Worm (Caenorhabditis elegans) whole organism, L1 larva: ENCODE results near the gene fbxc-25.

Experiments used
- C04F5.9 ChIP-seq: sonication (generic microtip); optimal IDR thresholded peaks from 2 replicates; lab custom pipeline; 2016; ENCODE audit warnings: missing genetic modification characterization, missing compliant biosample characterization
- C16A3.4 ChIP-seq: fragments of 150-350 bp; optimal IDR thresholded peaks from 2 replicates; lab custom pipeline; 2014; ENCODE audit warnings: missing biosample characterization, missing genetic modification characterization
- C34B4.2 ChIP-seq: sonication (generic microtip); optimal IDR thresholded peaks from 2 replicates; lab custom pipeline; 2017; ENCODE audit warnings: mild to moderate bottlenecking, missing genetic modification characterization, missing compliant biosample characterization
- Y116A8C.19 ChIP-seq: sonication (generic microtip); optimal IDR thresholded peaks from 2 replicates; lab custom pipeline; 2016; ENCODE audit warnings: missing compliant biosample characterization, missing genetic modification characterization, borderline replicate concordance
- ceh-63 ChIP-seq: fragments of 200-800 bp; sonication (Bioruptor generic); optimal IDR thresholded peaks from 2 replicates; lab custom pipeline; 2018; ENCODE audit warnings: mild to moderate bottlenecking, missing genetic modification characterization, missing compliant biosample characterization
- ceh-82 ChIP-seq, 3 experiments: fragments of 150-350 bp in 1 of 3; sonication (generic microtip) in 2 of 3; optimal IDR thresholded peaks; 2 replicates each; lab custom pipeline; 2014 to 2017; ENCODE audit warnings: missing biosample characterization in 3 of 3, missing genetic modification characterization in 3 of 3
- ceh-88 ChIP-seq: fragments of 200-800 bp; sonication (Bioruptor generic); IDR thresholded peaks from 2 replicates; pipeline ENCODE4 v1.3.6; 2022; ENCODE audit warnings: missing genetic modification characterization, missing compliant biosample characterization
- efl-1 ChIP-seq, 4 experiments: fragments of 150-350 bp; optimal IDR thresholded peaks in 3 of 4; peaks in 1 of 4; 1 replicate in 1 of 4; 2 replicates in 3 of 4; lab custom pipeline; 2014; ENCODE audit warnings: missing biosample characterization in 2 of 4, missing genetic modification characterization in 2 of 4, missing genetic modification reagents in 2 of 4
- egl-13 ChIP-seq: sonication (generic microtip); optimal IDR thresholded peaks from 2 replicates; lab custom pipeline; 2016; ENCODE audit warnings: missing genotype, missing genetic modification reagents, missing genetic modification characterization, missing compliant biosample characterization
- elt-2 ChIP-seq: sonication (generic microtip); optimal IDR thresholded peaks from 2 replicates; lab custom pipeline; 2016; ENCODE audit warnings: missing genetic modification characterization, mild to moderate bottlenecking, inconsistent platforms, missing compliant biosample characterization, missing genetic modification reagents
- fkh-8 ChIP-seq: sonication (generic microtip); optimal IDR thresholded peaks from 2 replicates; lab custom pipeline; 2016; ENCODE audit warnings: mild to moderate bottlenecking, missing genetic modification characterization, missing compliant biosample characterization
- lin-13 ChIP-seq: fragments of 150-350 bp; optimal IDR thresholded peaks from 2 replicates; lab custom pipeline; 2014; ENCODE audit warnings: missing biosample characterization, missing genetic modification reagents, missing genetic modification characterization
- lin-14 ChIP-seq: fragments of 200-800 bp; sonication (Bioruptor generic); optimal IDR thresholded peaks from 2 replicates; lab custom pipeline; 2018; ENCODE audit warnings: mild to moderate bottlenecking, missing genetic modification characterization, moderate library complexity, missing compliant biosample characterization
- lin-35 ChIP-seq, 2 experiments: fragments of 150-350 bp; optimal IDR thresholded peaks; 2 replicates each; lab custom pipeline; 2014; ENCODE audit warnings: missing biosample characterization in 2 of 2, missing genetic modification characterization in 2 of 2, missing genetic modification reagents in 2 of 2
- mef-2 ChIP-seq: fragments of 150-350 bp; optimal IDR thresholded peaks from 2 replicates; lab custom pipeline; 2014; ENCODE audit warnings: missing biosample characterization, missing genetic modification characterization
- mep-1 ChIP-seq: fragments of 150-350 bp; optimal IDR thresholded peaks from 2 replicates; lab custom pipeline; 2014; ENCODE audit warnings: missing biosample characterization, missing genetic modification characterization
- nhr-19 ChIP-seq: fragments of 200-800 bp; sonication (Bioruptor generic); conservative IDR thresholded peaks from 2 replicates; pipeline ENCODE4 v1.3.6; 2022; ENCODE audit warnings: missing genetic modification characterization, missing compliant biosample characterization
- nhr-71 ChIP-seq: sonication (generic microtip); optimal IDR thresholded peaks from 2 replicates; lab custom pipeline; 2016; ENCODE audit warnings: mild to moderate bottlenecking, missing genetic modification characterization, moderate library complexity, missing compliant biosample characterization
- nhr-77 ChIP-seq: fragments of 150-350 bp; optimal IDR thresholded peaks from 2 replicates; lab custom pipeline; 2014; ENCODE audit warnings: missing biosample characterization, missing genetic modification characterization
- nhr-85 ChIP-seq: sonication (generic microtip); peaks from one replicate; lab custom pipeline; 2016; ENCODE audit warnings: missing genetic modification characterization, inconsistent platforms, missing compliant biosample characterization
- pqm-1 ChIP-seq: sonication (generic microtip); optimal IDR thresholded peaks from 3 replicates; lab custom pipeline; 2017; ENCODE audit warnings: missing biosample characterization, missing genetic modification characterization
- snu-23 ChIP-seq: sonication (generic microtip); optimal IDR thresholded peaks from 2 replicates; lab custom pipeline; 2016; ENCODE audit warnings: missing genetic modification characterization, missing compliant biosample characterization
- sptf-1 ChIP-seq: fragments of 150-350 bp; optimal IDR thresholded peaks from 2 replicates; lab custom pipeline; 2014; ENCODE audit warnings: missing biosample characterization, missing genetic modification characterization
- sup-37 ChIP-seq: fragments of 200-800 bp; sonication (Bioruptor generic); optimal IDR thresholded peaks from 2 replicates; lab custom pipeline; 2018; ENCODE audit warnings: mild to moderate bottlenecking, missing genetic modification characterization, missing compliant biosample characterization
- tbx-2 ChIP-seq: sonication (generic microtip); optimal IDR thresholded peaks from 2 replicates; lab custom pipeline; 2016; ENCODE audit warnings: missing genetic modification characterization, missing compliant biosample characterization
- tlp-1 ChIP-seq: fragments of 150-350 bp; optimal IDR thresholded peaks from 2 replicates; lab custom pipeline; 2014; ENCODE audit warnings: missing biosample characterization, missing genetic modification characterization
- unc-130 ChIP-seq: fragments of 150-350 bp; optimal IDR thresholded peaks from 2 replicates; lab custom pipeline; 2017; ENCODE audit warnings: missing biosample characterization, missing genetic modification characterization, inconsistent platforms
- zip-4 ChIP-seq: fragments of 200-800 bp; sonication (Bioruptor generic); optimal IDR thresholded peaks from 2 replicates; lab custom pipeline; 2018; ENCODE audit warnings: mild to moderate bottlenecking, missing genetic modification characterization, moderate library complexity, missing compliant biosample characterization
- ztf-4 ChIP-seq: fragments of 150-350 bp; optimal IDR thresholded peaks from 2 replicates; lab custom pipeline; 2014; ENCODE audit warnings: missing biosample characterization, missing genetic modification characterization

The fbxc-25 gene

DNA sequence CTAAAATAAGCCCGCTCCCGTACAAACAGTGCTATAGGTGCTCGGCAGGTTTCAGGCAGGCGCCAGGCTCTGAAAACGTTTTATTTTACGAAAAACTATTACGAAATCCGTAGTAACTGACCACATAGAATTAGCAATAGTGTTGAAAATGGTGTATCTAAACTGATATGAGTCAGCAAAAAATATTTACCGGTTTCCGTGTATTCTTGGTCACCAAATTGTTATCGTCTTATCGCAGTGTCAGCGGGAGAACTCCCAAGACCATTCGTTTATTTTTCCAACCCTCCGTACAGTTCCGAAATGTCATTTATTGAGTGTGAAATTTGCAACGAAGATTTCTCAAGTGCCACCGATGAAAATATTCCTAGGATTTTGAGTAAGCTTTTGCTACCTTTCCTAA lies 36.2 kb upstream of the fbxc-25 start, which contains the start of gene F43C11.8:
Gene F43C11.8, plus strand, starts transcription at position 301 of the 400 bp plus-strand sequence.
- no peak for TF ChIP-seq tbx-2 (tag; lab: Kevin White, UChicago)
- TF ChIP-seq nhr-71: no peak
- no peak for TF ChIP-seq ceh-63 (GFP tag; lab: Kevin White, UChicago)
- TF ChIP-seq nhr-85: no peak

DNA sequence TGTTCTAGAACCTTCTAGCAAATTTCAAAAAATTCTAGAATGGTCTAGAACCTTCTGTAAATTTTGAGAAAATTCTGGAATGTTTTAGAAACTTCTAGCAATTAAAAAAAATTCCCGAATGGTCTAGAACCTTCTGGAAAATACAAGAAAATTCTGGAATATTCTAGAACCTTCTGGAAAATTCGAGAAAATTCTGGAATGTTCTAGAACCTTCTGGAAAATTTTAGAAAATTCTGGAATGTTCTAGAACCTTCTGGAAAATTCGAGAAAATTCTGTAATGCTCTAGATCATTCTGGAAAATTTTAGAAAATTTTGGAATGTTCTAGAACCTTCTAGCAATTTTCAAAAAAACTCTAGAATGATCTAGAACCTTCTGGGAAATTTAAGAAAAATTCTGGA lies 34.4 kb upstream of the fbxc-25 start:
- no peak for TF ChIP-seq ceh-88 (GFP tag; lab: Robert Waterston, UW)
- TF ChIP-seq snu-23 (GFP tag; lab: Kevin White, UChicago): no peak
- no peak for TF ChIP-seq zip-4
- no peak for TF ChIP-seq ceh-82 (tag; optimal IDR thresholded peaks at IDR 0.05; lab: Kevin White, UChicago)
- TF ChIP-seq, all 84 proteins: peak for 0

DNA sequence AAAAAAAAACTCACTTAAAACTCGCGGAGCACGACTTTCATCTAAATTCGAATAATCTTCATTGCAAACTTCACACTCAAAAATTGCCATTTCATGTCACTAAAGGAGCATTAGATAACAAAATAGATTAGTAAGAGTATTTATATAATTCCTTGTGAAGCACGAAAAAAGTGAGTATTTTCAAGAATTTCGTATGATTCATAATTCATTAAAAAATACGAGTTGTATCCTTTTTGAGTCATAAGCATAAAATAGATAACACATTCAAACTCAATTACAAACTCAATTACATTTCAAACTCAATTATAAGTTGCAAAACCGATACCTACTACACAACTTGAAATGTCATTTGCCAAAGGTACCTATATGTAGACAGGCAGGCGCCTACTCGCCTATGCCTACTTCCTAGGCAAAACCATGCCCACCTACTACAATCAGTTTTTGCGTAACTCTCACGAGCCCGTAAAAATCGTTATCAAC lies 32.9 kb upstream of the fbxc-25 start, which contains the start of the genes ZK1240.8 and ZK1240.1:
Gene ZK1240.8, minus strand, starts transcription at position 101 of the 480 bp plus-strand sequence.
Gene ZK1240.1, plus strand, starts transcription at position 430 of the 480 bp plus-strand sequence.
- TF ChIP-seq elt-2: peak; percentile 5
- TF ChIP-seq C16A3.4 (tag; lab: Kevin White, UChicago): no peak
- TF ChIP-seq, all 84 proteins: peak for 1

DNA sequence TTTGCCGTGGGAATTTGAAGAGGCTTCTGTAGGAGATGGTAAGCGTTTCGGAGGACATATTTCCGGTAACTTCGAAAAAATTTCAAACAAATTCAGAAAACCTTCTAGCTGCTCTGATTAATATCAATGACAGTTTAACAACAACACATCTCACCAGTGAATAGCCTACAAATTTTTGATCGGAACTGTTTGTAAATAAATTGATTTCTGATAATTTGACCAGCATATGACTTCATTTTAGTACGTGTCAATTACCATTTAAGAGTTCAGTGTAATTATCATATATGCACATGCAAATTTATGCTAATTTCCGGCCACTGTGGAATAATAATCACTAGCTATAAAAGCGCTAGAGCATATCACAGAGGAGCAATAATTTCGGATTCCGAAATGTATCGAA lies 28.9 kb upstream of the fbxc-25 start, which contains the start of gene ZK1240.11:
Gene ZK1240.11, plus strand, starts transcription at position 301 of the 400 bp plus-strand sequence.
- no peak for TF ChIP-seq efl-1 (optimal IDR thresholded peaks at IDR 0.05; lab: Kevin White, UChicago)
- peak in 1 of 2 experiments; percentile 25 for TF ChIP-seq efl-1 (GFP tag; optimal IDR thresholded peaks at IDR 0.05 in 1 of 2; lab: Kevin White, UChicago)
- TF ChIP-seq lin-13 (GFP tag; lab: Kevin White, UChicago): no peak

DNA sequence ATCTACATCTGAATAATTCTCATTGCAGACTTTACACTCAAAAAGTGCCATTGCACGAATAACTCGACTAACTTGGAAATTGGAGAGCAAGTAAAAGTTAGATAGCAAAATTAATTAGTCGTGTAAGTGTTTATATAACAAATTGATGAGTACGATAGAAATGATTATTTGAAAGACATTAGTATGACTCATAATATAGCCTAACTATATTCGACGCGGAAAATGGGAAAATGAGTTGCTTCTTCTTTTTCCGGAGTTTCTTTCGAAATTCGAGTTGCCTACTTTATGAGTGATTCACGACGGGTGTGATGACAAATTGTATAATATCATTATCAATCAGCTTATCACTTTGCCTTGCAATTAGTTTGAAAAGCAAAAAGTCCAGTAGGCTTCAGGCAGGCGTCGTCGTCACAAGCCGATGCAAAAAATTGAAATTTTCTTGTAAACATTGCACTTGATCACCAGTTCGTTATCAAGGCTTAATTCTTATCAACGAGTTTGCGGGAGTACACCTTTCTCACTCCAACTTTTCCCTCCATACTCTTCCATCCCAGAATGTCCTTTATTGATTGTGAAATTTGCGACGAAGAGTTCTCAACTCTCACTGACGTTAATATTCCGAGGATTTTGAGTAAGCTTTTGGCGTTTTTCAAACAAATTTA lies 26.9 kb upstream of the fbxc-25 start, which contains the start of the genes ZK1240.6 and ZK1240.2:
Gene ZK1240.6, minus strand, starts transcription at position 51 of the 662 bp plus-strand sequence.
Gene ZK1240.2, plus strand, starts transcription at position 520 of the 662 bp plus-strand sequence.
- peak; percentile 49 for TF ChIP-seq pqm-1
- TF ChIP-seq sup-37: no peak
- TF ChIP-seq lin-35 (GFP tag; optimal IDR thresholded peaks at IDR 0.05; lab: Kevin White, UChicago): no peak
- no peak for TF ChIP-seq tlp-1 (tag; lab: Kevin White, UChicago)
- TF ChIP-seq elt-2: peak; percentile 74

DNA sequence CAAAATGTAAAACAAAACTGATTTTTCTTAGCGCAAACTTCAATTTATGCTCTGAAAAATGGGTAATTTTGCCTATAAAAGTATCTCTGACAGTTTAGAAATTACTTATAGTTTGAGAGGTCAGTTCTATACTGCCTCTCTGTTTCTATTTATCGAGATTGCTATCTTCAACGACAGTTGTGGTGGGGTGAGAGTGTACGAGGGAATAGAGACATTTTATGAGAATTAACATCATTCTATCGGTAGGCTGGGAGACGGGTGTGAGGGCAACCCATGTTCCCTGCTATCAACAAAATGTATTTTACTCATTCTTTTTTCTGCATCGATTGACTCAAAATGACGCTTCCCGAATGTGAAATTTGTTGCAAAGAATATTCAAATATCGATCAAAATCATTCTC lies 24.0 kb upstream of the fbxc-25 start, which contains the start of gene ZK1240.3:
Gene ZK1240.3, plus strand, starts transcription at position 238 of the 400 bp plus-strand sequence.
- TF ChIP-seq efl-1 (optimal IDR thresholded peaks at IDR 0.05; lab: Kevin White, UChicago): no peak
- no peak for TF ChIP-seq efl-1 (GFP tag; optimal IDR thresholded peaks at IDR 0.05 in 1 of 2; lab: Kevin White, UChicago)
- TF ChIP-seq elt-2: peak; percentile 30
- no peak for TF ChIP-seq pqm-1
- TF ChIP-seq Y116A8C.19 (tag; lab: Kevin White, UChicago): no peak
- TF ChIP-seq nhr-19: no peak

DNA sequence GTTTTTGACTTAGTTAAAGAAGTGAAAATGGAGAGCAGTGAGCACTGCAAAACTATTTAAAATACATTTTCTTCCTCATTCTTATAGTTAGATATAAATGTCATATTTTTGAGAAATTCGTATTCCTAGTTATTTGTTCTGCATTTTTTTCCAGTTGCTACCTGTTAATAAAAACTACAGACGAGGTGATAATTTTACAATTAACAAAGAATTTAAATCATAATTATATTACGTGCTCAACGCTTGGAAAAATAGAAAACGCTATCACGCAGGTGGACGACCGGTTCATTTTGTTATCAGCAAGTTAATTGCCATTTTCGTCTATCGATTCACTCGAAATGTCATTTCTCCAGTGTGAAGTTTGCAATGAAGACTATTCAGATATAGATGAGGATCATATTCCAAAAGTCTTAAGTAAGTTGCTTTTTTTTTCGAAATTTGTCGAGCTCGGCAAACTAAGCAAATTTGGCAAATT lies 21.9 kb upstream of the fbxc-25 start, which contains the start of the genes ZK1240.5 and ZK1240.9:
Gene ZK1240.5, minus strand, starts transcription at position 51 of the 475 bp plus-strand sequence.
Gene ZK1240.9, plus strand, starts transcription at position 307 of the 475 bp plus-strand sequence.
- peak; percentile 35 for TF ChIP-seq elt-2
- no peak for TF ChIP-seq ztf-4
- no peak for TF ChIP-seq efl-1 (optimal IDR thresholded peaks at IDR 0.05; lab: Kevin White, UChicago)
- peak in 1 of 2 experiments; percentile 79 for TF ChIP-seq efl-1 (GFP tag; optimal IDR thresholded peaks at IDR 0.05 in 1 of 2; lab: Kevin White, UChicago)
- no peak for TF ChIP-seq mep-1 (tag; lab: Kevin White, UChicago)

DNA sequence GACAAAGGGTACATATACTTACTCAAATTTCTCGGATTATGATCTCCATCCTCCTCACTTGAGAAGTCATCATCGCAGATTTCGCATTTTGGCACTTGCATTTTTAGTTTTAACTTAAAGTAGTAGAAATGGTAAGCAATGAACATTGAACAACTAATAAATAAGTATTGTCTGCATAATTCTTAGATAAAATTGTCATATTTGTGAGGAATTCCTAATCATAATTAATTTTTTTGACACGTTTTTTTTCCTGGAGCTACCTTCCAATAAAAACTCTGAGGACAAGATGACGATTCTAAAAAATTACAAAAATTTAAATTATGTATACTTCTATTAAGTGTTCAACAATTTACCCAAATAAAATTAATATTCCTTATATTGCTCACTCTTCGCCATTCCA lies 16.7 kb upstream of the fbxc-25 start, which contains the start of the genes trim-21 and B0281.1:
Gene trim-21, minus strand, starts transcription at position 101 of the 400 bp plus-strand sequence.
Gene B0281.1, plus strand, starts transcription at position 321 of the 400 bp plus-strand sequence.
- TF ChIP-seq C04F5.9 (no peak), unc-130 (tag; lab: Kevin White, UChicago) (no peak), ceh-88 (GFP tag; lab: Robert Waterston, UW) (no peak), egl-13 (tag; lab: Kevin White, UChicago) (no peak), fkh-8 (tag; lab: Kevin White, UChicago) (no peak), nhr-77 (tag; lab: Kevin White, UChicago) (no peak), C34B4.2 (no peak), mef-2 (no peak), lin-13 (GFP tag; lab: Kevin White, UChicago) (no peak), sptf-1 (no peak), elt-2 (no peak), lin-14 (no peak)
